Worm (Caenorhabditis elegans): Measurements from ENCODE around the gene F09F7.5.

The F09F7.5 gene

ce11 chrIII:5594350-5594749 lies 47.6 kb downstream of the F09F7.5 start:
- no peak for TF ChIP-seq hnd-1 (tag; optimal IDR thresholded peaks at IDR 0.05)
- no peak for TF ChIP-seq ceh-36 (tag; optimal IDR thresholded peaks at IDR 0.05)
- no peak for TF ChIP-seq hmg-4 (GFP tag; optimal IDR thresholded peaks at IDR 0.05)
- TF ChIP-seq tbx-11 (GFP tag; IDR thresholded peaks at IDR 0.05), result no peak
- no peak for TF ChIP-seq B0310.2 (tag; optimal IDR thresholded peaks at IDR 0.05)

ce11 chrIII:5595445-5595844 lies 48.7 kb downstream of the F09F7.5 start, which contains the start of gene ced-6:
Gene ced-6, plus strand, starts transcription at chrIII:5595771.
- no peak for TF ChIP-seq B0310.2 (tag; optimal IDR thresholded peaks at IDR 0.05)
- no peak for TF ChIP-seq pes-1 (GFP tag; IDR thresholded peaks at IDR 0.05)
- no peak for TF ChIP-seq tra-4 (tag; optimal IDR thresholded peaks at IDR 0.05)
- no peak for TF ChIP-seq ama-1 (optimal IDR thresholded peaks at IDR 0.05)
- TF ChIP-seq sea-1 (GFP tag; conservative IDR thresholded peaks at IDR 0.05), result no peak
- TF ChIP-seq ceh-13 (GFP tag; optimal IDR thresholded peaks at IDR 0.05), result no peak
- no peak for TF ChIP-seq ceh-36 (tag; optimal IDR thresholded peaks at IDR 0.05)
- no peak for TF ChIP-seq flt-1 (GFP tag; IDR thresholded peaks at IDR 0.05)
- TF ChIP-seq scrt-1 (GFP tag; IDR thresholded peaks at IDR 0.05), result no peak
- TF ChIP-seq hmbx-1 (tag; optimal IDR thresholded peaks at IDR 0.05), result no peak
- no peak for TF ChIP-seq aly-1 (tag; optimal IDR thresholded peaks at IDR 0.05)
- TF ChIP-seq F13C5.2 (tag; optimal IDR thresholded peaks at IDR 0.05), result no peak
- TF ChIP-seq hmg-4 (GFP tag; optimal IDR thresholded peaks at IDR 0.05), result no peak
- no peak for TF ChIP-seq tbx-37 (GFP tag; conservative IDR thresholded peaks at IDR 0.05)
- TF ChIP-seq hnd-1 (tag; optimal IDR thresholded peaks at IDR 0.05), result no peak
- TF ChIP-seq tbx-11 (GFP tag; IDR thresholded peaks at IDR 0.05), result no peak
- TF ChIP-seq ets-7 (tag; optimal IDR thresholded peaks at IDR 0.05), result no peak

ce11 chrIII:5599958-5600357 lies 53.2 kb downstream of the F09F7.5 start, which contains the start of gene wdr-37:
Gene wdr-37, minus strand, starts transcription at chrIII:5600058.
- TF ChIP-seq sea-1 (GFP tag; conservative IDR thresholded peaks at IDR 0.05) (no peak), tbx-37 (GFP tag; conservative IDR thresholded peaks at IDR 0.05) (no peak), F13C5.2 (tag; optimal IDR thresholded peaks at IDR 0.05) (no peak), tbx-11 (GFP tag; IDR thresholded peaks at IDR 0.05) (no peak), pes-1 (GFP tag; IDR thresholded peaks at IDR 0.05) (no peak), hmbx-1 (tag; optimal IDR thresholded peaks at IDR 0.05) (no peak), scrt-1 (GFP tag; IDR thresholded peaks at IDR 0.05) (no peak), B0310.2 (tag; optimal IDR thresholded peaks at IDR 0.05) (no peak), ets-7 (tag; optimal IDR thresholded peaks at IDR 0.05) (no peak), hmg-4 (GFP tag; optimal IDR thresholded peaks at IDR 0.05) (no peak), flt-1 (GFP tag; IDR thresholded peaks at IDR 0.05) (no peak)

Data from whole organism, early embryonic.